Worm (Caenorhabditis elegans): Measurements from ENCODE around the gene usp-46.

Gene usp-46

ce11 chrIII:9776323-9776722, at the start of gene usp-46:
TSS of gene usp-46 (plus strand) at chrIII:9776623.
- TF ChIP-seq T22C8.4 (GFP tag; IDR thresholded peaks at IDR 0.05), result no peak
- no peak for TF ChIP-seq ztf-29 (GFP tag; IDR thresholded peaks at IDR 0.05)
- no peak for TF ChIP-seq med-1 (GFP tag; optimal IDR thresholded peaks at IDR 0.05; ENCODE audit: insufficient read depth)
- TF ChIP-seq ref-1 (GFP tag; conservative IDR thresholded peaks at IDR 0.05), result no peak
- TF ChIP-seq flt-1 (GFP tag; IDR thresholded peaks at IDR 0.05), result 0 out of 2 replicates have a peak, but pooled peaks have one; percentile 39
- no peak for TF ChIP-seq klf-2 (GFP tag; conservative IDR thresholded peaks at IDR 0.05)

- TF ChIP-seq med-1 (GFP tag; optimal IDR thresholded peaks at IDR 0.05; ENCODE audit: insufficient read depth) (no peak), T22C8.4 (GFP tag; IDR thresholded peaks at IDR 0.05) (no peak), flt-1 (GFP tag; IDR thresholded peaks at IDR 0.05) (no peak), ztf-23 (GFP tag; IDR thresholded peaks at IDR 0.05) (no peak), cog-1 (tag; optimal IDR thresholded peaks at IDR 0.05) (no peak), tab-1 (GFP tag; IDR thresholded peaks at IDR 0.05) (no peak), ztf-29 (GFP tag; IDR thresholded peaks at IDR 0.05) (no peak), klf-2 (GFP tag; conservative IDR thresholded peaks at IDR 0.05) (no peak), ref-1 (GFP tag; conservative IDR thresholded peaks at IDR 0.05) (no peak)
These were observed 49.0 kb upstream of the usp-46 start, which contains the start of gene C07A9.12 for ce11 chrIII:9727439-9727838. TSS of gene C07A9.12 (minus strand) at chrIII:9727539.

- TF ChIP-seq tab-1 (GFP tag; IDR thresholded peaks at IDR 0.05) (no peak), ref-1 (GFP tag; conservative IDR thresholded peaks at IDR 0.05) (no peak), flt-1 (GFP tag; IDR thresholded peaks at IDR 0.05) (no peak), ztf-23 (GFP tag; IDR thresholded peaks at IDR 0.05) (no peak), ztf-29 (GFP tag; IDR thresholded peaks at IDR 0.05) (no peak), cog-1 (tag; optimal IDR thresholded peaks at IDR 0.05) (no peak), klf-2 (GFP tag; conservative IDR thresholded peaks at IDR 0.05) (no peak)
These were observed 46.0 kb upstream of the usp-46 start for ce11 chrIII:9730407-9730806.

- TF ChIP-seq ztf-23 (GFP tag; IDR thresholded peaks at IDR 0.05) (no peak), cog-1 (tag; optimal IDR thresholded peaks at IDR 0.05) (no peak), tab-1 (GFP tag; IDR thresholded peaks at IDR 0.05) (no peak), klf-2 (GFP tag; conservative IDR thresholded peaks at IDR 0.05) (no peak), ztf-29 (GFP tag; IDR thresholded peaks at IDR 0.05) (no peak), ref-1 (GFP tag; conservative IDR thresholded peaks at IDR 0.05) (no peak), flt-1 (GFP tag; IDR thresholded peaks at IDR 0.05) (no peak), med-1 (GFP tag; optimal IDR thresholded peaks at IDR 0.05; ENCODE audit: insufficient read depth) (no peak)
These were observed 45.0 kb upstream of the usp-46 start for ce11 chrIII:9731313-9731912.

- TF ChIP-seq flt-1 (GFP tag; IDR thresholded peaks at IDR 0.05), result no peak
- TF ChIP-seq ztf-29 (GFP tag; IDR thresholded peaks at IDR 0.05), result no peak
- no peak for TF ChIP-seq med-1 (GFP tag; optimal IDR thresholded peaks at IDR 0.05; ENCODE audit: insufficient read depth)
- no peak for TF ChIP-seq cog-1 (tag; optimal IDR thresholded peaks at IDR 0.05)
- no peak for TF ChIP-seq ref-1 (GFP tag; conservative IDR thresholded peaks at IDR 0.05)
- TF ChIP-seq T22C8.4 (GFP tag; IDR thresholded peaks at IDR 0.05), result no peak
- TF ChIP-seq klf-2 (GFP tag; conservative IDR thresholded peaks at IDR 0.05), result no peak
- no peak for TF ChIP-seq tab-1 (GFP tag; IDR thresholded peaks at IDR 0.05)
- TF ChIP-seq ztf-23 (GFP tag; IDR thresholded peaks at IDR 0.05), result no peak
These were observed 43.1 kb upstream of the usp-46 start for ce11 chrIII:9733333-9733732.

ce11 chrIII:9734030-9734429, 42.4 kb upstream of the usp-46 start:
- TF ChIP-seq flt-1 (GFP tag; IDR thresholded peaks at IDR 0.05) (no peak), ztf-23 (GFP tag; IDR thresholded peaks at IDR 0.05) (no peak), T22C8.4 (GFP tag; IDR thresholded peaks at IDR 0.05) (no peak), ztf-29 (GFP tag; IDR thresholded peaks at IDR 0.05) (no peak), cog-1 (tag; optimal IDR thresholded peaks at IDR 0.05) (no peak), med-1 (GFP tag; optimal IDR thresholded peaks at IDR 0.05; ENCODE audit: insufficient read depth) (no peak), klf-2 (GFP tag; conservative IDR thresholded peaks at IDR 0.05) (no peak), tab-1 (GFP tag; IDR thresholded peaks at IDR 0.05) (no peak), ref-1 (GFP tag; conservative IDR thresholded peaks at IDR 0.05) (no peak)

- TF ChIP-seq tab-1 (GFP tag; IDR thresholded peaks at IDR 0.05) (no peak), med-1 (GFP tag; optimal IDR thresholded peaks at IDR 0.05; ENCODE audit: insufficient read depth) (no peak), ztf-29 (GFP tag; IDR thresholded peaks at IDR 0.05) (no peak), ztf-23 (GFP tag; IDR thresholded peaks at IDR 0.05) (no peak), klf-2 (GFP tag; conservative IDR thresholded peaks at IDR 0.05) (no peak), flt-1 (GFP tag; IDR thresholded peaks at IDR 0.05) (no peak), T22C8.4 (GFP tag; IDR thresholded peaks at IDR 0.05) (no peak), ref-1 (GFP tag; conservative IDR thresholded peaks at IDR 0.05) (no peak), cog-1 (tag; optimal IDR thresholded peaks at IDR 0.05) (no peak)
These were observed 40.6 kb upstream of the usp-46 start, which contains the start of gene dao-6 for ce11 chrIII:9735857-9736256. TSS of gene dao-6 (minus strand) at chrIII:9736201.

ce11 chrIII:9738954-9739353, 37.5 kb upstream of the usp-46 start, which contains the start of gene hlh-4:
TSS of gene hlh-4 (minus strand) at chrIII:9739054.
- TF ChIP-seq T22C8.4 (GFP tag; IDR thresholded peaks at IDR 0.05), result no peak
- no peak for TF ChIP-seq ref-1 (GFP tag; conservative IDR thresholded peaks at IDR 0.05)
- TF ChIP-seq cog-1 (tag; optimal IDR thresholded peaks at IDR 0.05), result no peak
- TF ChIP-seq klf-2 (GFP tag; conservative IDR thresholded peaks at IDR 0.05), result no peak
- TF ChIP-seq tab-1 (GFP tag; IDR thresholded peaks at IDR 0.05), result no peak
- no peak for TF ChIP-seq med-1 (GFP tag; optimal IDR thresholded peaks at IDR 0.05; ENCODE audit: insufficient read depth)
- no peak for TF ChIP-seq flt-1 (GFP tag; IDR thresholded peaks at IDR 0.05)
- no peak for TF ChIP-seq ztf-23 (GFP tag; IDR thresholded peaks at IDR 0.05)
- no peak for TF ChIP-seq ztf-29 (GFP tag; IDR thresholded peaks at IDR 0.05)

- TF ChIP-seq ztf-29 (GFP tag; IDR thresholded peaks at IDR 0.05), result no peak
- TF ChIP-seq klf-2 (GFP tag; conservative IDR thresholded peaks at IDR 0.05), result no peak
- no peak for TF ChIP-seq flt-1 (GFP tag; IDR thresholded peaks at IDR 0.05)
- TF ChIP-seq ztf-23 (GFP tag; IDR thresholded peaks at IDR 0.05), result no peak
- no peak for TF ChIP-seq cog-1 (tag; optimal IDR thresholded peaks at IDR 0.05)
- no peak for TF ChIP-seq T22C8.4 (GFP tag; IDR thresholded peaks at IDR 0.05)
- no peak for TF ChIP-seq tab-1 (GFP tag; IDR thresholded peaks at IDR 0.05)
These were observed 35.8 kb upstream of the usp-46 start for ce11 chrIII:9740663-9741062.

ce11 chrIII:9741985-9742384, 34.4 kb upstream of the usp-46 start:
- TF ChIP-seq ztf-29 (GFP tag; IDR thresholded peaks at IDR 0.05) (0 out of 2 replicates have a peak, but pooled peaks have one; percentile 38), tab-1 (GFP tag; IDR thresholded peaks at IDR 0.05) (no peak)

Data from whole organism, midembryonic.